Fruit fly (Drosophila melanogaster) whole organism, pupa: ENCODE results near the gene Ccdc58.

Experiments
- CG10348 ChIP-seq: fragments of 200-800 bp; sonication (Bioruptor generic); IDR thresholded peaks from 2 replicates; pipeline ENCODE4 v1.3.6; 2022; ENCODE audit warnings: missing biosample characterization, missing genetic modification characterization
- CG12605 ChIP-seq: fragments of 200-800 bp; sonication (Bioruptor generic); IDR thresholded peaks from 2 replicates; pipeline ENCODE4 v1.3.6; 2022; ENCODE audit warnings: missing biosample characterization, missing genetic modification characterization
- CG13204 ChIP-seq: fragments of 200-800 bp; sonication (Bioruptor generic); optimal IDR thresholded peaks from 2 replicates; lab custom pipeline; 2018; ENCODE audit warnings: missing biosample characterization, mild to moderate bottlenecking, missing genetic modification characterization, moderate library complexity
- CG14655 ChIP-seq: fragments of 200-800 bp; sonication (Bioruptor generic); optimal IDR thresholded peaks from 3 replicates; lab custom pipeline; 2017; ENCODE audit warnings: mild to moderate bottlenecking, missing biosample characterization, missing genetic modification reagents, missing genetic modification characterization
- CG15710 ChIP-seq: fragments of 200-800 bp; sonication (Bioruptor generic); optimal IDR thresholded peaks from 2 replicates; lab custom pipeline; 2018; ENCODE audit warnings: missing biosample characterization, mild to moderate bottlenecking, missing genetic modification characterization, moderate library complexity
- CG17806 ChIP-seq: fragments of 200-800 bp; sonication (Bioruptor generic); optimal IDR thresholded peaks from 2 replicates; lab custom pipeline; 2018; ENCODE audit warnings: missing biosample characterization, mild to moderate bottlenecking, missing genetic modification characterization, moderate library complexity
- CG32121 ChIP-seq: fragments of 200-800 bp; sonication (Bioruptor generic); IDR thresholded peaks from 2 replicates; pipeline ENCODE4 v1.3.6; 2022; ENCODE audit warnings: missing biosample characterization, missing genetic modification characterization
- CG34367 ChIP-seq: fragments of 200-800 bp; sonication (Bioruptor generic); optimal IDR thresholded peaks from 2 replicates; lab custom pipeline; 2018; ENCODE audit warnings: missing biosample characterization, mild to moderate bottlenecking, missing genetic modification characterization
- CG4496 ChIP-seq: fragments of 200-800 bp; sonication (Bioruptor generic); IDR thresholded peaks from 3 replicates; pipeline ENCODE4 v1.3.6; 2022; ENCODE audit warnings: missing biosample characterization, missing genetic modification characterization
- CG8159 ChIP-seq: fragments of 200-800 bp; sonication (Bioruptor generic); optimal IDR thresholded peaks from 3 replicates; lab custom pipeline; 2018; ENCODE audit warnings: missing biosample characterization, mild to moderate bottlenecking, missing genetic modification characterization, moderate library complexity
- CG8301 ChIP-seq: fragments of 200-800 bp; sonication (Bioruptor generic); optimal IDR thresholded peaks from 2 replicates; lab custom pipeline; 2018; ENCODE audit warnings: missing biosample characterization, mild to moderate bottlenecking, missing genetic modification characterization
- CG9948 ChIP-seq: fragments of 200-800 bp; sonication (Bioruptor generic); optimal IDR thresholded peaks from 2 replicates; lab custom pipeline; 2018; ENCODE audit warnings: missing biosample characterization, mild to moderate bottlenecking, missing genetic modification characterization, moderate library complexity
- D1 ChIP-seq: fragments of 200-800 bp; sonication (Bioruptor generic); optimal IDR thresholded peaks from 2 replicates; lab custom pipeline; 2018; ENCODE audit warnings: missing biosample characterization, mild to moderate bottlenecking, missing genetic modification characterization, moderate library complexity
- EcR ChIP-seq: fragments of 200-800 bp; sonication (Bioruptor generic); optimal IDR thresholded peaks from 3 replicates; lab custom pipeline; 2019; ENCODE audit warnings: missing biosample characterization, missing genetic modification characterization, mild to moderate bottlenecking, moderate library complexity, missing genetic modification reagents
- Ets98B ChIP-seq: fragments of 200-800 bp; sonication (Bioruptor generic); IDR thresholded peaks from 2 replicates; pipeline ENCODE4 v1.3.6; 2022; ENCODE audit warnings: missing biosample characterization, missing genetic modification characterization
- Pif1A ChIP-seq: fragments of 200-800 bp; sonication (Bioruptor generic); optimal IDR thresholded peaks from 3 replicates; lab custom pipeline; 2016; ENCODE audit warnings: missing biosample characterization, missing genetic modification characterization
- Pif1B ChIP-seq: fragments of 200-800 bp; sonication (Bioruptor generic); optimal IDR thresholded peaks from 3 replicates; lab custom pipeline; 2016; ENCODE audit warnings: missing biosample characterization, missing genetic modification characterization
- Snoo ChIP-seq: fragments of 200-800 bp; sonication (Bioruptor generic); optimal IDR thresholded peaks from 3 replicates; lab custom pipeline; 2017; ENCODE audit warnings: missing biosample characterization, mild to moderate bottlenecking, missing genetic modification characterization, inconsistent platforms
- fd96Ca ChIP-seq: fragments of 200-800 bp; sonication (Bioruptor generic); IDR thresholded peaks from 3 replicates; pipeline ENCODE4 v1.3.6; 2022; ENCODE audit warnings: missing biosample characterization, missing genetic modification characterization
- gl ChIP-seq: fragments of 200-800 bp; sonication (Bioruptor generic); optimal IDR thresholded peaks from 2 replicates; lab custom pipeline; 2018; ENCODE audit warnings: missing biosample characterization, mild to moderate bottlenecking, missing genetic modification characterization
- rn ChIP-seq: fragments of 200-800 bp; sonication (Bioruptor generic); IDR thresholded peaks from 2 replicates; pipeline ENCODE4 v1.3.6; 2022; ENCODE audit warnings: missing biosample characterization, missing genetic modification characterization

The Ccdc58 gene

dm6 chr3L:19791688-19792073, 13.3 kb upstream of the Ccdc58 start:
- TF ChIP-seq CG8159 (tag; lab: Kevin White, UChicago) (no peak), fd96Ca (GFP tag; lab: Robert Waterston, UW) (0 out of 3 replicates have a peak, but pooled peaks have one; percentile 5), CG32121 (GFP tag; lab: Robert Waterston, UW) (no peak), CG4496 (GFP tag; lab: Robert Waterston, UW) (peak; percentile 52; the same call in 1 of the 3 replicates), CG8301 (tag; lab: Kevin White, UChicago) (no peak), CG9948 (no peak), EcR (GFP tag; lab: Kevin White, UChicago) (peak; percentile 20), CG13204 (GFP tag; lab: Kevin White, UChicago) (peak; percentile 94)

dm6 chr3L:19792717-19793437, 12.1 kb upstream of the Ccdc58 start:
- TF ChIP-seq CG8301 (tag; lab: Kevin White, UChicago) (peak; percentile 58), Snoo (tag; lab: Kevin White, UChicago) (no peak), CG12605 (GFP tag; lab: Robert Waterston, UW) (peak; percentile 85), CG34367 (tag; lab: Kevin White, UChicago) (no peak), CG9948 (no peak), CG13204 (GFP tag; lab: Kevin White, UChicago) (peak; percentile 82), Ets98B (GFP tag; lab: Robert Waterston, UW) (peak; percentile 74), gl (tag; lab: Kevin White, UChicago) (peak; percentile 64), CG17806 (tag; lab: Kevin White, UChicago) (no peak), CG10348 (GFP tag; lab: Robert Waterston, UW) (no peak), D1 (tag; lab: Kevin White, UChicago) (no peak), CG15710 (peak; percentile 27), Pif1B (GFP tag; lab: Kevin White, UChicago) (no peak), CG14655 (GFP tag; lab: Kevin White, UChicago) (peak; percentile 71), rn (peak; percentile 52; the same call in 1 of the 2 replicates), Pif1A (GFP tag; lab: Kevin White, UChicago) (no peak), EcR (GFP tag; lab: Kevin White, UChicago) (no peak), CG8159 (tag; lab: Kevin White, UChicago) (peak; percentile 35), CG4496 (GFP tag; lab: Robert Waterston, UW) (peak; percentile 78), CG32121 (GFP tag; lab: Robert Waterston, UW) (peak; percentile 41; the same call in 1 of the 2 replicates), fd96Ca (GFP tag; lab: Robert Waterston, UW) (peak; percentile 81)

- TF ChIP-seq CG4496 (GFP tag; lab: Robert Waterston, UW): no peak
- TF ChIP-seq CG8301 (tag; lab: Kevin White, UChicago): no peak
- no peak for TF ChIP-seq CG10348 (GFP tag; lab: Robert Waterston, UW)
- no peak for TF ChIP-seq fd96Ca (GFP tag; lab: Robert Waterston, UW)
- no peak; the same call in 1 of the 2 replicates for TF ChIP-seq CG12605 (GFP tag; lab: Robert Waterston, UW)
- no peak for TF ChIP-seq Snoo (tag; lab: Kevin White, UChicago)
- no peak for TF ChIP-seq rn
- TF ChIP-seq EcR (GFP tag; lab: Kevin White, UChicago): no peak
- no peak for TF ChIP-seq Pif1B (GFP tag; lab: Kevin White, UChicago)
- TF ChIP-seq, all 21 proteins: peak for 0
Observed at dm6 chr3L:19793438-19793998, 11.5 kb upstream of the Ccdc58 start, which contains the start of the genes CG42637, Gyc76C and SREBP. Gene CG42637, minus strand, starts transcription at chr3L:19793569. Gene Gyc76C, minus strand, starts transcription at chr3L:19793569. Gene SREBP, plus strand, starts transcription at chr3L:19793935.

dm6 chr3L:19794203-19794802, 10.7 kb upstream of the Ccdc58 start:
- TF ChIP-seq CG17806 (tag; lab: Kevin White, UChicago) (peak; percentile 82), CG14655 (GFP tag; lab: Kevin White, UChicago) (no peak), CG9948 (peak; percentile 85), CG32121 (GFP tag; lab: Robert Waterston, UW) (peak; percentile 80), gl (tag; lab: Kevin White, UChicago) (peak; percentile 50), CG15710 (peak; percentile 85), CG4496 (GFP tag; lab: Robert Waterston, UW) (peak; percentile 84), CG8159 (tag; lab: Kevin White, UChicago) (peak; percentile 90), CG34367 (tag; lab: Kevin White, UChicago) (peak; percentile 75), Ets98B (GFP tag; lab: Robert Waterston, UW) (peak; percentile 78), fd96Ca (GFP tag; lab: Robert Waterston, UW) (peak; percentile 82), Snoo (tag; lab: Kevin White, UChicago) (peak; percentile 86), CG13204 (GFP tag; lab: Kevin White, UChicago) (no peak), D1 (tag; lab: Kevin White, UChicago) (peak; percentile 84), CG10348 (GFP tag; lab: Robert Waterston, UW) (peak; percentile 48; the same call in 1 of the 2 replicates), CG8301 (tag; lab: Kevin White, UChicago) (peak; percentile 89), CG12605 (GFP tag; lab: Robert Waterston, UW) (peak; percentile 43; the same call in 1 of the 2 replicates), EcR (GFP tag; lab: Kevin White, UChicago) (no peak), Pif1B (GFP tag; lab: Kevin White, UChicago) (peak; percentile 97), Pif1A (GFP tag; lab: Kevin White, UChicago) (peak; percentile 98), rn (peak; percentile 10; the same call in 1 of the 2 replicates)
- TF ChIP-seq, all 21 proteins: peak for 18
